Worm (Caenorhabditis elegans): ENCODE results near the gene str-86.

str-86 gene

DNA sequence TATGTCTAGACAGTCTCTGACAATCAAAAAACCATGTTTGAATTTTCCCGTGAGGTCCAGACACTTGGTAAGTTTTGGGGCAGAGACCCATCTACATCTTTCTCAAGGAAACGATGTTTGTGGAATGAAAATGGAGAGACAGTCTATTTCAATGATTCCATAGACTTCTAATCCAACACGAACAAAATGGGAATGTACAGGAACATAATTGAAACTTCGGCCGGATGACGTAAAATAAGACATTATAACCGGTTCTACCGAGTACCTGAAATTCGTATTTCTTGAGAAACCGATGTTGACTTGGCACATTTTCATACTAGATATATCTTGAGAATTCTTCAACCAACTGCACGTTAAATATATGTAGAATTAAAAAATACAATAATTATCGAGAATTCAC is 4.6 kb upstream of the str-86 start, which contains the start of gene str-87:
str-87 (minus strand) TSS at position 101 of the 400 bp plus-strand sequence.
- TF ChIP-seq B0310.2 (tag; optimal IDR thresholded peaks at IDR 0.05) (no peak), hnd-1 (tag; optimal IDR thresholded peaks at IDR 0.05) (no peak), hmg-4 (GFP tag; optimal IDR thresholded peaks at IDR 0.05) (no peak), ceh-36 (tag; optimal IDR thresholded peaks at IDR 0.05) (no peak)

DNA sequence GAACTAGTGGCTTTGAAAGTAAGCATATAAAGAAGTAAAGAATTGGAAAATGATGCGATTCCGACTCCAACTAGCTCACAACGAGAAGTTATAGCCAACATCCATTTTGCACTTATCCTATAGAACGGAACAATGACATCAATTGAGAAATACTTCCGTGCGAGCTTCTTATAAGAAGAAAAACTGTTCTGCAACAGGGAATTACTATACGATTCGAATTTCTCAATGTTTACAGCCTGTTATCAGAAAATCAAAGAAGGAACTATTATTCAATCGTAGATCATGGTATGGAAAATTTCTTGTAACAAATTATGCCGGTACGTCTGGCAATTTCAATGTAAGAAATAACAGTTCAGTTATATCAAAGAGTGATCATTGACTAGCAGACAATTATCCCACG is 2.2 kb upstream of the str-86 start, which contains the start of gene str-85:
str-85 (minus strand) TSS at position 101 of the 400 bp plus-strand sequence.
- TF ChIP-seq ama-1 (optimal IDR thresholded peaks at IDR 0.05): no peak
- no peak for TF ChIP-seq ceh-13 (GFP tag; optimal IDR thresholded peaks at IDR 0.05)
- no peak for TF ChIP-seq tbx-11 (GFP tag; IDR thresholded peaks at IDR 0.05)

DNA sequence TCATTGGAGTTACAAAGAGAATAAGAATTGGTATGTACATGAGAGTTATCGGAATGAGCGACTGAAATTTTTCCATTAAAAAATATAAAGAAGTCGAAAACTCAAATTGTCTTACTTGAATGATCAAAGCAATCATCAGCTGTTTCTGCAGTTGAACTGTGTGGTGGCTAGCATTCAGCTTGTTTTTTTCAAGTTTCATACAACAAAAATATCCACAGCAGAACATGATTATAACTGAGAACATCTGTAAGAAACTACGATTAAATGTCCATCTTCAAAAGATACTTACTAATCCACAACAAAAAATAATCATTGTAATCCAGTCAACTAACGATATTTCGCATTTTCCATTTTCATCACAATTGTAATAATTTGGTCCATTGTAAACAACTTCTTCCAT is 1.3 kb upstream of the str-86 start:
- no peak for TF ChIP-seq F13C5.2 (tag; optimal IDR thresholded peaks at IDR 0.05)
- TF ChIP-seq ceh-13 (GFP tag; optimal IDR thresholded peaks at IDR 0.05): no peak
- TF ChIP-seq flt-1 (GFP tag; IDR thresholded peaks at IDR 0.05): no peak
- no peak for TF ChIP-seq ama-1 (optimal IDR thresholded peaks at IDR 0.05)
- no peak for TF ChIP-seq aly-1 (tag; optimal IDR thresholded peaks at IDR 0.05)

DNA sequence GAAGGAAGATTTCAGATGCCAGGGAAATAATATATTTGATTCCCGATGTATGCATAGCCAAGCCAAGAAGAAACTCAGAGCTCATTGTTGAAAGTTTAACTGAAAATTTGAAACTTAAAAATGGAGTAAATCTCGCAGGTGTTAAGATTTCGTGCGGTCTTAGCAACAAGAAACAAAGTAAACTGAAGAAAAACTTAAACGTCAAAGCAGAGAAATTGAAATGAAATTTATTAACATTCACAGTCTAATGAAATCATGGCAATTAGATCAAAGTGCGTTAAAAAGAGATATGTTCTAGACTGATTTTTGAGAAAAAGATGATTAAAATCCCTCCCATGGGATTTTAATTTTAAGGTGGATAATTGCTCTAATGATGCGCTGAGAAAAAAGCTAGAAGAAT is 2.7 kb downstream of the str-86 start, which contains the start of gene str-84:
str-84 (minus strand) TSS at position 101 of the 400 bp plus-strand sequence.
- no peak for TF ChIP-seq hnd-1 (tag; optimal IDR thresholded peaks at IDR 0.05)
- TF ChIP-seq sea-1 (GFP tag; conservative IDR thresholded peaks at IDR 0.05): no peak
- TF ChIP-seq B0310.2 (tag; optimal IDR thresholded peaks at IDR 0.05): no peak
- TF ChIP-seq hmg-4 (GFP tag; optimal IDR thresholded peaks at IDR 0.05): no peak
- TF ChIP-seq ets-7 (tag; optimal IDR thresholded peaks at IDR 0.05): no peak
- no peak for TF ChIP-seq tra-4 (tag; optimal IDR thresholded peaks at IDR 0.05)
- no peak for TF ChIP-seq tbx-37 (GFP tag; conservative IDR thresholded peaks at IDR 0.05)

ce11 chrV:8977895-8978294 is 5.6 kb downstream of the str-86 start:
- TF ChIP-seq tbx-37 (GFP tag; conservative IDR thresholded peaks at IDR 0.05): no peak
- no peak for TF ChIP-seq F13C5.2 (tag; optimal IDR thresholded peaks at IDR 0.05)
- no peak for TF ChIP-seq ceh-13 (GFP tag; optimal IDR thresholded peaks at IDR 0.05)
- no peak for TF ChIP-seq ama-1 (optimal IDR thresholded peaks at IDR 0.05)
- TF ChIP-seq ets-7 (tag; optimal IDR thresholded peaks at IDR 0.05): no peak
- no peak for TF ChIP-seq tbx-11 (GFP tag; IDR thresholded peaks at IDR 0.05)
- no peak for TF ChIP-seq hmbx-1 (tag; optimal IDR thresholded peaks at IDR 0.05)
- no peak for TF ChIP-seq tra-4 (tag; optimal IDR thresholded peaks at IDR 0.05)
- no peak for TF ChIP-seq aly-1 (tag; optimal IDR thresholded peaks at IDR 0.05)
- no peak for TF ChIP-seq scrt-1 (GFP tag; IDR thresholded peaks at IDR 0.05)
- TF ChIP-seq B0310.2 (tag; optimal IDR thresholded peaks at IDR 0.05): no peak
- no peak for TF ChIP-seq flt-1 (GFP tag; IDR thresholded peaks at IDR 0.05)
- TF ChIP-seq ceh-36 (tag; optimal IDR thresholded peaks at IDR 0.05): no peak

ce11 chrV:8974889-8975422 is 8.5 kb downstream of the str-86 start, which contains the start of gene nhr-143:
nhr-143 (minus strand) TSS chrV:8974939.
- TF ChIP-seq flt-1 (GFP tag; IDR thresholded peaks at IDR 0.05) (no peak), hnd-1 (tag; optimal IDR thresholded peaks at IDR 0.05) (no peak), pes-1 (GFP tag; IDR thresholded peaks at IDR 0.05) (no peak), ets-7 (tag; optimal IDR thresholded peaks at IDR 0.05) (no peak), B0310.2 (tag; optimal IDR thresholded peaks at IDR 0.05) (no peak), ceh-13 (GFP tag; optimal IDR thresholded peaks at IDR 0.05) (no peak), sea-1 (GFP tag; conservative IDR thresholded peaks at IDR 0.05) (no peak), scrt-1 (GFP tag; IDR thresholded peaks at IDR 0.05) (no peak), ama-1 (optimal IDR thresholded peaks at IDR 0.05) (no peak)

DNA sequence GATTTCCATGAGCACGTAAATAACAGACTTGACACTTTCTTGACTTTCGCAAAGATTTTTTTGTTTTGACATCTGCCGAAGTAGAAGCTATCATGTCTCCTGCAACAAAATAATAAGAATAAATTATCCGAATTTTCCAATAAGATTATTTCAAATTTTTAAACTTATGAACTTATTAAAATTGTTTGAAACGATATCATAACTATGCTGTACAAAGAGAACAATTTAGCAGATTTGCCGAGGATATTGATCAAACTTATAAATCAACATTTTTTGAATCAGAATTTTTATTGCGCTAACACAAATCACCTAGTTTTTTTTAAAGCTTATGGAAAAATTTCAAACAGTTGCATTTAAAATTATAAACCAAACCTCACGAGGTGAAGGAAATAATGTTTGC is 11.2 kb downstream of the str-86 start, which contains the start of gene nhr-195:
nhr-195 (minus strand) TSS at position 101 of the 400 bp plus-strand sequence.
- no peak for TF ChIP-seq hmg-4 (GFP tag; optimal IDR thresholded peaks at IDR 0.05)
- TF ChIP-seq ceh-13 (GFP tag; optimal IDR thresholded peaks at IDR 0.05): no peak

ce11 chrV:8966086-8966485 is 17.4 kb downstream of the str-86 start, which contains the start of gene nhr-219:
nhr-219 (minus strand) TSS chrV:8966186.
- TF ChIP-seq pes-1 (GFP tag; IDR thresholded peaks at IDR 0.05) (no peak), F13C5.2 (tag; optimal IDR thresholded peaks at IDR 0.05) (no peak), ceh-36 (tag; optimal IDR thresholded peaks at IDR 0.05) (no peak), B0310.2 (tag; optimal IDR thresholded peaks at IDR 0.05) (no peak), tbx-37 (GFP tag; conservative IDR thresholded peaks at IDR 0.05) (no peak), hmbx-1 (tag; optimal IDR thresholded peaks at IDR 0.05) (no peak), ama-1 (optimal IDR thresholded peaks at IDR 0.05) (no peak), tbx-11 (GFP tag; IDR thresholded peaks at IDR 0.05) (no peak), hmg-4 (GFP tag; optimal IDR thresholded peaks at IDR 0.05) (no peak), scrt-1 (GFP tag; IDR thresholded peaks at IDR 0.05) (no peak)

- TF ChIP-seq tbx-11 (GFP tag; IDR thresholded peaks at IDR 0.05): no peak
- no peak for TF ChIP-seq B0310.2 (tag; optimal IDR thresholded peaks at IDR 0.05)
- no peak for TF ChIP-seq tbx-37 (GFP tag; conservative IDR thresholded peaks at IDR 0.05)
- TF ChIP-seq pes-1 (GFP tag; IDR thresholded peaks at IDR 0.05): no peak
- no peak for TF ChIP-seq ceh-13 (GFP tag; optimal IDR thresholded peaks at IDR 0.05)
- TF ChIP-seq ceh-36 (tag; optimal IDR thresholded peaks at IDR 0.05): no peak
- TF ChIP-seq aly-1 (tag; optimal IDR thresholded peaks at IDR 0.05): no peak
- no peak for TF ChIP-seq scrt-1 (GFP tag; IDR thresholded peaks at IDR 0.05)
- TF ChIP-seq ama-1 (optimal IDR thresholded peaks at IDR 0.05): no peak
- no peak for TF ChIP-seq ets-7 (tag; optimal IDR thresholded peaks at IDR 0.05)
- TF ChIP-seq flt-1 (GFP tag; IDR thresholded peaks at IDR 0.05): no peak
- TF ChIP-seq hmg-4 (GFP tag; optimal IDR thresholded peaks at IDR 0.05): no peak
- no peak for TF ChIP-seq F13C5.2 (tag; optimal IDR thresholded peaks at IDR 0.05)
- TF ChIP-seq tra-4 (tag; optimal IDR thresholded peaks at IDR 0.05): no peak
- no peak for TF ChIP-seq hmbx-1 (tag; optimal IDR thresholded peaks at IDR 0.05)
- no peak for TF ChIP-seq sea-1 (GFP tag; conservative IDR thresholded peaks at IDR 0.05)
- TF ChIP-seq hnd-1 (tag; optimal IDR thresholded peaks at IDR 0.05): no peak
Measured at ce11 chrV:8964055-8964758, 19.3 kb downstream of the str-86 start, which contains the start of gene nhr-44. nhr-44 (minus strand) TSS chrV:8964105.

Data from whole organism, early embryonic.